Worm (Caenorhabditis elegans): ENCODE measurements around the gene R05F9.7.
"Not testable (repeated sequence)": the region's sequence is repeated elsewhere in the genome, so short reads cannot be mapped to it uniquely, and the experiment has no call there.

R05F9.7 gene

DNA sequence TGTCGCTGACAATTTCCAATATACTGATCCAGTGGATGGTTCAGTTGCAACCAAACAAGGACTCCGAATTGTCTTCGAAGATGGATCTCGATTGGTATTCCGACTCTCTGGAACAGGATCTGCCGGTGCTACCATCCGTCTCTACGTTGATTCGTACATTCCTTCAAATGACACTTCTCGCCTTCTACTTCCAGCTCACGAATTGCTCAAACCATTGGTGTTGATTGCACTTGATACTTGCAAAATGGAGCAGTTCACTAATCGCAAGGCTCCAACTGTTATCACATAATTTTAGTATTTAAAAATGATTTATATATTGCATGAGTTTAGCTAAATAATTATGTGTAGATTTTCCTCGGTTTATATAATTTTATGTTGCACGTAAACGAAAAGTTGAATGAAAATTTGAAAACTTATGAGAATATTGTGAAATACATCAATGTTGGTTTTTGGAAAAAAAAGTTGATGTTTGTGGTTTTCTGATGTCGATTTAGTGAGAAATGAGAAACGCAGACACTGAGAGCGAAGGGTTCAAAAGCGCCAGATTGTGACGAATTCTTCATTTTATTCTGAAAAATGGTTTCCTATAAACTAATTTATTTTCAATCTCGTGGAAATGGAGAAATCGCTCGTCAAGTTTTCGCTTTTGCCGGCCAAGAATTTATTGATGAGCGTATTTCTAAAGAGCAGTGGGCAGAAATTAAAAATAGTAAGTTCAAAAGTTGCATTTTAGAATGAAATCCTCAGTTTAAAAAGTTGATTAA is 5.1 kb downstream of the R05F9.7 start, which contains the start of gene gst-9:
TSS of gene gst-9 (plus strand) at position 574 of the 764 bp plus-strand sequence.
- TF ChIP-seq nhr-237 (tag; optimal IDR thresholded peaks at IDR 0.05) (no peak), ham-2 (GFP tag; optimal IDR thresholded peaks at IDR 0.05) (no peak), unc-39 (tag; optimal IDR thresholded peaks at IDR 0.05) (no peak), lin-32 (GFP tag; optimal IDR thresholded peaks at IDR 0.05) (no peak), mep-1 (tag; optimal IDR thresholded peaks at IDR 0.05) (no peak), tbx-8 (GFP tag; optimal IDR thresholded peaks at IDR 0.05) (no peak), nhr-2 (tag; optimal IDR thresholded peaks at IDR 0.05) (no peak), cnd-1 (tag; optimal IDR thresholded peaks at IDR 0.05) (no peak)

- TF ChIP-seq mep-1 (tag; optimal IDR thresholded peaks at IDR 0.05) (no peak), nhr-76 (tag; optimal IDR thresholded peaks at IDR 0.05) (no peak)
Measured at ce11 chrII:4892594-4892993, 6.5 kb downstream of the R05F9.7 start, which contains the start of gene msp-33. msp-33 (minus strand) TSS chrII:4892694.

DNA sequence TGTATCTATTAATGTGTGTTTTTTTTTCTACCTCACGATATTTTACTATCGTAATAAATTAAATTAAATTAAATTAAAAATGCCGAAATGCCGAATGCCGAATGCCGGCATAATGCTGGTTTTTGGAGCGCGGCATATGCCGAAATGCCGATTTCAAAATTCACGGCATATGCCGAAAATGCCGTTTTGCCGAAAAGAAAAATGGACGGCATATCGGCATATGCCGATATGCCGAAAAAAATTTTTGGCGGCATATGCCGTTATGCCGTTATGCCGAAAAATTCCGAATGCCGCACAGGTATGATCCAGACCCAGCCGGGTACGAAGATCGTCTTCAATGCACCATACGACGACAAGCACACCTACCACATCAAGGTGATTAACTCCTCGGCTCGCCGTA is 12.5 kb downstream of the R05F9.7 start, which contains the start of gene msp-32:
TSS of gene msp-32 (plus strand) at position 301 of the 400 bp plus-strand sequence.
- TF ChIP-seq nhr-28, zip-8, M03D4.4 (tag; optimal IDR thresholded peaks at IDR 0.05): not testable (repeated sequence)

- TF ChIP-seq lsy-2 (tag; optimal IDR thresholded peaks at IDR 0.05) (peak; percentile 37), ces-1 (GFP tag; optimal IDR thresholded peaks at IDR 0.05) (peak; percentile 29), nhr-2 (tag; optimal IDR thresholded peaks at IDR 0.05) (no peak), mep-1 (tag; optimal IDR thresholded peaks at IDR 0.05) (peak; percentile 46), ceh-43 (GFP tag; optimal IDR thresholded peaks at IDR 0.05) (no peak), pha-4 (tag; optimal IDR thresholded peaks at IDR 0.05) (no peak), zip-8 (tag; optimal IDR thresholded peaks at IDR 0.05) (no peak), ceh-39 (tag; optimal IDR thresholded peaks at IDR 0.05) (peak; percentile 75)
Measured at ce11 chrII:4902035-4902434, 16.0 kb downstream of the R05F9.7 start, which contains the start of gene R05F9.9. R05F9.9 (minus strand) TSS chrII:4902100.

DNA sequence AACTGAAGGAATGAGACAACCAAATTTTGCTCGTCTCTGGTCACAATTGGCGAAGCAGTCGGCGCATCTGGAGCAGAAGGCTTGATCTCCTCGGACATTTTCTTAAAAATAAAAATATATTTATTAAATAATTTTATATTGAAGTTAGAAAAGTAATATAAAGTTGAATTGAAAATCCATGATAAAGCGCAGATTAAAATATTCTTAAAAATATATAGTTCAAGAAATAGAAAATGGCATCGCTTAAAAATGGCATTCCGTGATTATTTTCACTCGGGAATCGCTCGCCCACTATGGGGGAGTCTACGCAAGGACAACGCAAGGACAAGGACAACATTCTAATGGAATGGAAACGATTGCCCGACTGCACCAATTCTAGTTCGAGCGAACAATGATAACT is 17.6 kb downstream of the R05F9.7 start, which contains the start of gene sgt-1:
TSS of gene sgt-1 (minus strand) at position 101 of the 400 bp plus-strand sequence.
- not testable (repeated sequence) for TF ChIP-seq mab-5 (tag; optimal IDR thresholded peaks at IDR 0.05); unc-62 (GFP tag; optimal IDR thresholded peaks at IDR 0.05); nhr-28 (tag; optimal IDR thresholded peaks at IDR 0.05)

DNA sequence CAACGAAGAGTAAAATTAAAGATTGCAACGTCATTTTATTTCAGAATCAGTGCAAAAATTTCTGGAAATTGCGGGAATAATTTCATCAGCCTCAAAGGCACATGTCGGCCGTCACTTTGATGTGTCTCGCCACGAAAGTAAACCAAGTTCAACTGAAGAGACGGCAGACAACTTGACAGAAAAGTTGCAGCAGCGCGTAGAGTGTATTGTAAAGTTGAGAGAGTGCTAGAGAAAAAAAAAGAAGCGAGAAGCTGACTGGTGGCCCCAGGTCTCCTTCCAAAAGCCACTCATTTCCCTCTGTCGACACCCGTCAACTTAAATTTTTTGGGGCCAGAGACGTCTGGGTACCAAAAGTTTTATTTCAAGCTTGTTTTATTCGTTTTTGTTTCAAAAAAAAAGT is 18.2 kb downstream of the R05F9.7 start:
- TF ChIP-seq sem-2 (GFP tag; optimal IDR thresholded peaks at IDR 0.05) (no peak), unc-120 (tag; optimal IDR thresholded peaks at IDR 0.05; ENCODE audit: poor library complexity, severe bottlenecking) (peak; percentile 34), nhr-237 (tag; optimal IDR thresholded peaks at IDR 0.05) (peak; percentile 40), mls-2 (tag; optimal IDR thresholded peaks at IDR 0.05) (no peak), nhr-2 (tag; optimal IDR thresholded peaks at IDR 0.05) (no peak), drap-1 (GFP tag; optimal IDR thresholded peaks at IDR 0.05) (no peak), ztf-11 (tag; optimal IDR thresholded peaks at IDR 0.05) (no peak), nhr-28 (tag; optimal IDR thresholded peaks at IDR 0.05) (no peak), nhr-12 (tag; optimal IDR thresholded peaks at IDR 0.05) (no peak), nhr-76 (tag; optimal IDR thresholded peaks at IDR 0.05) (no peak), ceh-43 (GFP tag; optimal IDR thresholded peaks at IDR 0.05) (no peak), lin-13 (tag; optimal IDR thresholded peaks at IDR 0.05) (no peak), zip-8 (tag; optimal IDR thresholded peaks at IDR 0.05) (no peak), M03D4.4 (tag; optimal IDR thresholded peaks at IDR 0.05) (no peak), hlh-1 (tag; optimal IDR thresholded peaks at IDR 0.05) (peak; percentile 84), ham-2 (GFP tag; optimal IDR thresholded peaks at IDR 0.05) (peak; percentile 50), ceh-83 (GFP tag; optimal IDR thresholded peaks at IDR 0.05) (no peak), elt-1 (tag; optimal IDR thresholded peaks at IDR 0.05; ENCODE audit: borderline replicate concordance, insufficient read depth) (no peak), lin-32 (GFP tag; optimal IDR thresholded peaks at IDR 0.05) (no peak), elt-3 (tag; optimal IDR thresholded peaks at IDR 0.05) (no peak), unc-62 (GFP tag; optimal IDR thresholded peaks at IDR 0.05) (peak; percentile 97), unc-39 (tag; optimal IDR thresholded peaks at IDR 0.05) (no peak), snpc-4 (tag; optimal IDR thresholded peaks at IDR 0.05) (no peak), mab-5 (tag; optimal IDR thresholded peaks at IDR 0.05) (no peak), sptf-1 (tag; optimal IDR thresholded peaks at IDR 0.05) (no peak), ces-1 (GFP tag; optimal IDR thresholded peaks at IDR 0.05) (peak; percentile 93), cnd-1 (tag; optimal IDR thresholded peaks at IDR 0.05) (no peak), mep-1 (tag; optimal IDR thresholded peaks at IDR 0.05) (peak; percentile 41), flh-1 (GFP tag; optimal IDR thresholded peaks at IDR 0.05) (no peak), lsy-2 (tag; optimal IDR thresholded peaks at IDR 0.05) (peak; percentile 56), pha-4 (tag; optimal IDR thresholded peaks at IDR 0.05) (peak; percentile 70), bed-3 (GFP tag; optimal IDR thresholded peaks at IDR 0.05) (no peak), ceh-39 (tag; optimal IDR thresholded peaks at IDR 0.05) (no peak), blmp-1 (tag; optimal IDR thresholded peaks at IDR 0.05) (no peak), tbx-8 (GFP tag; optimal IDR thresholded peaks at IDR 0.05) (no peak)
